Worm (Caenorhabditis elegans) whole organism, L4 larva: ENCODE data around the gene lgc-8.

Experiments
- R02D3.7 ChIP-seq: fragments of 150-350 bp; sonication (generic microtip); optimal IDR thresholded peaks from 3 replicates; lab custom pipeline; 2014; ENCODE audit warnings: missing biosample characterization, missing genetic modification characterization
- aha-1 ChIP-seq: fragments of 150-350 bp; peaks from one replicate; lab custom pipeline; 2014; ENCODE audit warnings: missing biosample characterization, missing genetic modification characterization
- ama-1 ChIP-seq: fragments of 150-350 bp; optimal IDR thresholded peaks from 2 replicates; lab custom pipeline; 2014; ENCODE audit warnings: inconsistent platforms, mixed read lengths
- hif-1 ChIP-seq, 2 experiments: sonication (generic microtip); optimal IDR thresholded peaks; 2 replicates each; lab custom pipeline; 2016 to 2017; ENCODE audit warnings: missing compliant biosample characterization in 2 of 2, missing genetic modification characterization in 2 of 2, missing genetic modification reagents in 2 of 2, missing genotype in 2 of 2, mild to moderate bottlenecking in 1 of 2
- lin-29 ChIP-seq: fragments of 200-800 bp; sonication (Bioruptor generic); IDR thresholded peaks from 2 replicates; pipeline ENCODE4 v1.3.6; 2022; ENCODE audit warnings: missing genetic modification reagents, missing genetic modification characterization, missing compliant biosample characterization
- lsy-2 ChIP-seq, 2 experiments: fragments of 150-350 bp in 1 of 2; sonication (generic microtip) in 1 of 2; optimal IDR thresholded peaks; 2 replicates each; lab custom pipeline; 2014 to 2017; ENCODE audit warnings: missing biosample characterization in 2 of 2, missing genetic modification characterization in 2 of 2
- nhr-111 ChIP-seq: fragments of 200-800 bp; sonication (Bioruptor generic); optimal IDR thresholded peaks from 2 replicates; lab custom pipeline; 2018; ENCODE audit warnings: mild to moderate bottlenecking, missing genetic modification characterization, missing compliant biosample characterization
- nhr-6 ChIP-seq: fragments of 150-350 bp; optimal IDR thresholded peaks from 2 replicates; lab custom pipeline; 2014; ENCODE audit warnings: missing biosample characterization, missing genetic modification characterization
- nhr-76 ChIP-seq: fragments of 150-350 bp; optimal IDR thresholded peaks from 2 replicates; lab custom pipeline; 2014; ENCODE audit warnings: missing biosample characterization, missing genetic modification characterization
- saeg-2 ChIP-seq: fragments of 200-800 bp; sonication (Bioruptor generic); IDR thresholded peaks from 2 replicates; pipeline ENCODE4 v1.3.6; 2022; ENCODE audit warnings: missing genetic modification reagents, missing genetic modification characterization, missing compliant biosample characterization
- set-16 ChIP-seq: fragments of 200-800 bp; sonication (Bioruptor generic); IDR thresholded peaks from 2 replicates; pipeline ENCODE4 v1.3.6; 2022; ENCODE audit warnings: missing genetic modification reagents, missing genetic modification characterization, missing compliant biosample characterization

DNA sequence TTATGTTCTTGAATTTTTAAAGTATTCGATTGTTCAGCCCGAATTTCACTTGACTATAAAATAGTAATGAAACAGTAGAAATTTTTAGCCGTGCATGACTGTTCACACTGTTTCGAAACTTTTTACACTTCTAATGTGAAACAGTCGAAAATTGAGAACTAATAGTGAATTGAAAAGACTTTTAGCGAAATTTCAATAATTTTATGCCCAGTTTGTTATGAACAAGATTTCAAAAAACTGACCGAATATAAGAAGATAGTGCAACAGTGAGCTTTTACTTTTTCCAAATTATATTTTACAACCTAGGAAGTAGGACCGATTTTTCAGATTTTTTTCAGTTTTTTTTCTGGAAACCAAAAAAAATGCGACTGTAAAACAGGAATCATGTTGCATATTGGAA, 10.6 kb upstream of the lgc-8 start:
- TF ChIP-seq R02D3.7 (tag; lab: Kevin White, UChicago) = no peak
- no peak for TF ChIP-seq lin-29 (GFP tag; lab: Robert Waterston, UW)
- TF ChIP-seq ama-1 (lab: Kevin White, UChicago) = no peak
- no peak for TF ChIP-seq set-16
- no peak for TF ChIP-seq aha-1 (tag; lab: Kevin White, UChicago)
- TF ChIP-seq hif-1 (tag; optimal IDR thresholded peaks at IDR 0.05; lab: Kevin White, UChicago) = no peak
- no peak for TF ChIP-seq nhr-76
- no peak for TF ChIP-seq nhr-6 (tag; lab: Kevin White, UChicago)
- no peak for TF ChIP-seq saeg-2 (GFP tag; lab: Robert Waterston, UW)
- no peak for TF ChIP-seq lsy-2 (tag; optimal IDR thresholded peaks at IDR 0.05; lab: Kevin White, UChicago)
- TF ChIP-seq nhr-111 (GFP tag; lab: Kevin White, UChicago) = no peak
